Fruit fly (Drosophila melanogaster): Measurements from ENCODE around the gene Cox10.
A peak's percentile ranks its signal among the peaks of the same experiment; 100 is the strongest.

Cox10 gene

dm6 chr2L:10306518-10307260 is 24.6 kb upstream of the Cox10 start, which contains the start of the genes CG5390 and CG4968 (continued):
- TF ChIP-seq Fer2 (tag; optimal IDR thresholded peaks at IDR 0.05) (peak; percentile 59), pan (optimal IDR thresholded peaks at IDR 0.05) (no peak), pan (GFP tag; optimal IDR thresholded peaks at IDR 0.05 in 1 of 2, IDR thresholded peaks at IDR 0.05 in 1 of 2) (peak in 1 of 2 experiments; percentile 73), Dbx (GFP tag; IDR thresholded peaks at IDR 0.05) (peak; percentile 58; the same call in 1 of the 3 replicates), wor (GFP tag; IDR thresholded peaks at IDR 0.05) (no peak), CG4854 (GFP tag; optimal IDR thresholded peaks at IDR 0.05) (no peak), Fer3 (tag; optimal IDR thresholded peaks at IDR 0.05) (peak; percentile 77), luna (GFP tag; optimal IDR thresholded peaks at IDR 0.05) (no peak), tna (GFP tag; IDR thresholded peaks at IDR 0.05; ENCODE audit: partially characterized antibody) (no peak), Meics (GFP tag; optimal IDR thresholded peaks at IDR 0.05) (peak; percentile 78), vfl (GFP tag; optimal IDR thresholded peaks at IDR 0.05) (peak; percentile 30), gcm2 (GFP tag; optimal IDR thresholded peaks at IDR 0.05) (peak; percentile 20), pnt (GFP tag; optimal IDR thresholded peaks at IDR 0.05) (no peak), CG7839 (tag; optimal IDR thresholded peaks at IDR 0.05) (no peak), org-1 (GFP tag; optimal IDR thresholded peaks at IDR 0.05) (no peak), repo (GFP tag; optimal IDR thresholded peaks at IDR 0.05) (no peak), CG14965 (GFP tag; optimal IDR thresholded peaks at IDR 0.05; ENCODE audit: borderline replicate concordance) (no peak), Mes4 (GFP tag; optimal IDR thresholded peaks at IDR 0.05) (no peak), HmgD (GFP tag; optimal IDR thresholded peaks at IDR 0.05) (no peak), emc (GFP tag; optimal IDR thresholded peaks at IDR 0.05) (no peak), CG3407 (GFP tag; optimal IDR thresholded peaks at IDR 0.05) (peak; percentile 56), Med (GFP tag) (peak; percentile 87), D19B (GFP tag; optimal IDR thresholded peaks at IDR 0.05) (peak; percentile 50), mld (GFP tag; IDR thresholded peaks at IDR 0.05; ENCODE audit: partially characterized antibody) (no peak), CG17385 (GFP tag; optimal IDR thresholded peaks at IDR 0.05) (peak; percentile 68), Dip2 (GFP tag; IDR thresholded peaks at IDR 0.05) (no peak), CG16815 (GFP tag; optimal IDR thresholded peaks at IDR 0.05) (peak; percentile 12), CG10654 (GFP tag; optimal IDR thresholded peaks at IDR 0.05) (peak; percentile 58), CG7372 (GFP tag; IDR thresholded peaks at IDR 0.05) (peak; percentile 66), trem (tag; optimal IDR thresholded peaks at IDR 0.05) (peak; percentile 95), hb (GFP tag; IDR thresholded peaks at IDR 0.05; ENCODE audit: partially characterized antibody) (no peak), CG7357 (GFP tag; IDR thresholded peaks at IDR 0.05) (no peak), CG12071 (GFP tag; optimal IDR thresholded peaks at IDR 0.05) (no peak), Oaz (GFP tag; IDR thresholded peaks at IDR 0.05) (no peak), Nf-YA (GFP tag; IDR thresholded peaks at IDR 0.05) (peak; percentile 47; the same call in 1 of the 2 replicates), Hsf (GFP tag; optimal IDR thresholded peaks at IDR 0.05) (peak; percentile 34), Rfx (GFP tag; IDR thresholded peaks at IDR 0.05) (peak; percentile 72), PHDP (tag; optimal IDR thresholded peaks at IDR 0.05) (peak; percentile 80), CG11247 (GFP tag; IDR thresholded peaks at IDR 0.05) (0 out of 2 replicates have a peak, but pooled peaks have one; percentile 34), CG4282 (GFP tag; optimal IDR thresholded peaks at IDR 0.05) (no peak), BtbVII (GFP tag; optimal IDR thresholded peaks at IDR 0.05) (peak; percentile 76), cad (GFP tag; optimal IDR thresholded peaks at IDR 0.05) (no peak), pfk (GFP tag; optimal IDR thresholded peaks at IDR 0.05) (peak; percentile 94), BEAF-32 (GFP tag; optimal IDR thresholded peaks at IDR 0.05) (peak; percentile 60), Side (GFP tag; optimal IDR thresholded peaks at IDR 0.05) (peak; percentile 24), Taf1 (GFP tag; IDR thresholded peaks at IDR 0.05) (0 out of 2 replicates have a peak, but pooled peaks have one; percentile 14), unc-4 (GFP tag; IDR thresholded peaks at IDR 0.05; ENCODE audit: partially characterized antibody) (peak; percentile 50), CkIIα-i1 (GFP tag; IDR thresholded peaks at IDR 0.05) (no peak), klu (GFP tag; IDR thresholded peaks at IDR 0.05) (no peak), Mad (GFP tag; optimal IDR thresholded peaks at IDR 0.05) (peak; percentile 14)

All from whole organism, embryonic.